Fruit fly (Drosophila melanogaster) whole organism, embryonic: ENCODE results near the gene CG44044.

Experiments
- ATbp ChIP-seq: fragments of 200-800 bp; sonication (Bioruptor generic); optimal IDR thresholded peaks from 2 replicates; lab custom pipeline; 2017; ENCODE audit warnings: missing biosample characterization, mild to moderate bottlenecking, missing genetic modification characterization, missing genetic modification reagents
- CG10321 ChIP-seq: fragments of 200-800 bp; sonication (Bioruptor generic); IDR thresholded peaks from 2 replicates; pipeline ENCODE4 v1.3.6; 2022; ENCODE audit warnings: missing biosample characterization, missing genetic modification characterization
- CG10366 ChIP-seq: fragments of 200-800 bp; sonication (Bioruptor generic); IDR thresholded peaks from 2 replicates; pipeline ENCODE4 v1.3.6; 2022; ENCODE audit warnings: missing biosample characterization, missing genetic modification characterization
- CG10431 ChIP-seq: fragments of 200-800 bp; sonication (Bioruptor generic); optimal IDR thresholded peaks from 3 replicates; lab custom pipeline; 2018; ENCODE audit warnings: missing biosample characterization, mild to moderate bottlenecking, missing genetic modification characterization
- CG10462 ChIP-seq: fragments of 200-800 bp; sonication (Bioruptor generic); optimal IDR thresholded peaks from 2 replicates; lab custom pipeline; 2016; ENCODE audit warnings: missing biosample characterization, missing genetic modification characterization
- CG11085 ChIP-seq: fragments of 200-800 bp; sonication (Bioruptor generic); IDR thresholded peaks from 2 replicates; pipeline ENCODE4 v1.3.6; 2022; ENCODE audit warnings: missing biosample characterization, missing genetic modification characterization
- CG11093 ChIP-seq: fragments of 200-800 bp; sonication (Bioruptor generic); IDR thresholded peaks from 3 replicates; pipeline ENCODE4 v1.3.6; 2022; ENCODE audit warnings: missing biosample characterization, missing genetic modification characterization
- CG12071 ChIP-seq: fragments of 200-800 bp; sonication (Bioruptor generic); optimal IDR thresholded peaks from 3 replicates; lab custom pipeline; 2018; ENCODE audit warnings: missing biosample characterization, mild to moderate bottlenecking, missing genetic modification characterization
- CG15514 ChIP-seq: fragments of 200-800 bp; sonication (Bioruptor generic); optimal IDR thresholded peaks from 3 replicates; lab custom pipeline; 2017; ENCODE audit warnings: missing biosample characterization, missing genetic modification characterization, mild to moderate bottlenecking, moderate library complexity, missing genetic modification reagents
- CG1603 ChIP-seq: fragments of 200-800 bp; sonication (Bioruptor generic); optimal IDR thresholded peaks from 2 replicates; lab custom pipeline; 2019; ENCODE audit warnings: missing biosample characterization, mild to moderate bottlenecking, missing genetic modification characterization, moderate library complexity
- CG16813 ChIP-seq: fragments of 200-800 bp; sonication (Bioruptor generic); IDR thresholded peaks from 3 replicates; pipeline ENCODE4 v1.3.6; 2022; ENCODE audit warnings: missing biosample characterization, missing genetic modification characterization; ENCODE audit not compliant: partially characterized antibody
- CG16863 ChIP-seq: fragments of 200-800 bp; sonication (Bioruptor generic); optimal IDR thresholded peaks from 3 replicates; lab custom pipeline; 2016; ENCODE audit warnings: missing biosample characterization, missing genetic modification characterization
- CG2116 ChIP-seq: fragments of 200-800 bp; sonication (Bioruptor generic); optimal IDR thresholded peaks from 3 replicates; lab custom pipeline; 2018; ENCODE audit warnings: missing biosample characterization, mild to moderate bottlenecking, missing genetic modification characterization
- CG2889 ChIP-seq: fragments of 200-800 bp; sonication (Bioruptor generic); IDR thresholded peaks from 3 replicates; pipeline ENCODE4 v1.3.6; 2022; ENCODE audit warnings: missing biosample characterization, missing genetic modification characterization
- CG3065 ChIP-seq: fragments of 200-800 bp; sonication (Bioruptor generic); optimal IDR thresholded peaks from 2 replicates; lab custom pipeline; 2016; ENCODE audit warnings: missing biosample characterization, missing genetic modification characterization
- CG31388 ChIP-seq: fragments of 200-800 bp; sonication (Bioruptor generic); optimal IDR thresholded peaks from 2 replicates; lab custom pipeline; 2016; ENCODE audit warnings: missing biosample characterization, missing genetic modification characterization
- CG3163 ChIP-seq: fragments of 200-800 bp; sonication (Bioruptor generic); optimal IDR thresholded peaks from 3 replicates; lab custom pipeline; 2016; ENCODE audit warnings: missing biosample characterization, missing genetic modification characterization
- CG4404 ChIP-seq: fragments of 200-800 bp; sonication (Bioruptor generic); IDR thresholded peaks from 2 replicates; pipeline ENCODE4 v1.3.6; 2022; ENCODE audit warnings: missing biosample characterization, missing genetic modification characterization
- CG4730 ChIP-seq: fragments of 200-800 bp; sonication (Bioruptor generic); IDR thresholded peaks from 2 replicates; pipeline ENCODE4 v1.3.6; 2022; ENCODE audit warnings: missing biosample characterization, missing genetic modification characterization
- CG7745 ChIP-seq: fragments of 200-800 bp; sonication (Bioruptor generic); optimal IDR thresholded peaks from 2 replicates; lab custom pipeline; 2018; ENCODE audit warnings: missing biosample characterization, mild to moderate bottlenecking, missing genetic modification characterization, moderate library complexity
- CG8388 ChIP-seq: fragments of 200-800 bp; sonication (Bioruptor generic); optimal IDR thresholded peaks from 2 replicates; lab custom pipeline; 2019; ENCODE audit warnings: missing biosample characterization, mild to moderate bottlenecking, missing genetic modification characterization, moderate library complexity
- CG9215 ChIP-seq: fragments of 200-800 bp; sonication (Bioruptor generic); IDR thresholded peaks from 2 replicates; pipeline ENCODE4 v1.3.6; 2022; ENCODE audit warnings: missing biosample characterization, missing genetic modification characterization
- Fer1 ChIP-seq: fragments of 200-800 bp; sonication (Bioruptor generic); optimal IDR thresholded peaks from 2 replicates; lab custom pipeline; 2017; ENCODE audit warnings: missing biosample characterization, mild to moderate bottlenecking, missing genetic modification characterization
- H15 ChIP-seq: fragments of 200-800 bp; sonication (Bioruptor generic); IDR thresholded peaks from 3 replicates; pipeline ENCODE4 v1.3.6; 2022; ENCODE audit warnings: missing biosample characterization, missing genetic modification characterization
- Hr51 ChIP-seq, 2 experiments: fragments of 200-800 bp; sonication (Bioruptor generic); optimal IDR thresholded peaks; 2 replicates in 1 of 2; 3 replicates in 1 of 2; lab custom pipeline; 2016 to 2018; ENCODE audit warnings: missing biosample characterization in 2 of 2, missing genetic modification characterization in 2 of 2, mild to moderate bottlenecking in 1 of 2, moderate library complexity in 1 of 2
- Med ChIP-seq: fragments of 200-800 bp; sonication (Bioruptor generic); peaks from one replicate; lab custom pipeline; 2016; ENCODE audit warnings: missing biosample characterization, missing genetic modification characterization, mild to moderate bottlenecking, inconsistent platforms, moderate library complexity
- Nf-YB ChIP-seq: fragments of 200-800 bp; sonication (Bioruptor generic); optimal IDR thresholded peaks from 3 replicates; lab custom pipeline; 2019; ENCODE audit warnings: missing biosample characterization, mild to moderate bottlenecking, missing genetic modification characterization, moderate library complexity
- Poxn ChIP-seq: fragments of 200-800 bp; sonication (Bioruptor generic); IDR thresholded peaks from 2 replicates; pipeline ENCODE4 v1.3.6; 2022; ENCODE audit warnings: missing biosample characterization, missing genetic modification characterization
- Sin3A ChIP-seq: fragments of >200 bp; optimal IDR thresholded peaks from 2 replicates; lab custom pipeline; 2018
- Sry-δ ChIP-seq: fragments of 200-800 bp; sonication (Bioruptor generic); optimal IDR thresholded peaks from 2 replicates; lab custom pipeline; 2016; ENCODE audit warnings: missing biosample characterization, missing genetic modification characterization
- Vsx1 ChIP-seq: fragments of 200-800 bp; sonication (Bioruptor generic); optimal IDR thresholded peaks from 2 replicates; lab custom pipeline; 2017; ENCODE audit warnings: missing biosample characterization, mild to moderate bottlenecking, missing genetic modification characterization, missing genetic modification reagents
- Xrp1 ChIP-seq: fragments of 200-800 bp; sonication (Bioruptor generic); IDR thresholded peaks from 2 replicates; pipeline ENCODE4 v1.3.6; 2022; ENCODE audit warnings: missing biosample characterization, missing genetic modification characterization
- crol ChIP-seq: fragments of 200-800 bp; sonication (Bioruptor generic); IDR thresholded peaks from 2 replicates; pipeline ENCODE4 v1.3.6; 2022; ENCODE audit warnings: missing biosample characterization, missing genetic modification characterization
- cwo ChIP-seq: fragments of 200-800 bp; sonication (Bioruptor generic); optimal IDR thresholded peaks from 3 replicates; lab custom pipeline; 2017; ENCODE audit warnings: missing biosample characterization, missing genetic modification characterization, mild to moderate bottlenecking, moderate library complexity, missing genetic modification reagents
- grn ChIP-seq: fragments of 200-800 bp; sonication (Bioruptor generic); optimal IDR thresholded peaks from 3 replicates; lab custom pipeline; 2017; ENCODE audit warnings: missing biosample characterization, missing genetic modification characterization
- h ChIP-seq: fragments of >200 bp; optimal IDR thresholded peaks from 2 replicates; lab custom pipeline; 2017
- hth ChIP-seq: fragments of >200 bp; optimal IDR thresholded peaks from 2 replicates; lab custom pipeline; 2017; ENCODE audit warnings: inconsistent platforms
- insv ChIP-seq, 2 experiments: fragments of 200-800 bp; sonication (Bioruptor generic); optimal IDR thresholded peaks; 3 replicates each; lab custom pipeline; 2016 to 2018; ENCODE audit warnings: missing biosample characterization in 2 of 2, missing genetic modification characterization in 2 of 2
- jumu ChIP-seq: fragments of 200-800 bp; sonication (Bioruptor generic); optimal IDR thresholded peaks from 3 replicates; lab custom pipeline; 2016; ENCODE audit warnings: missing biosample characterization, missing genetic modification characterization
- mam ChIP-seq: fragments of 200-800 bp; sonication (Bioruptor generic); optimal IDR thresholded peaks from 3 replicates; lab custom pipeline; 2016; ENCODE audit warnings: missing biosample characterization, missing genetic modification characterization
- mld ChIP-seq: fragments of 200-800 bp; sonication (Bioruptor generic); IDR thresholded peaks from 3 replicates; pipeline ENCODE4 v1.3.6; 2022; ENCODE audit warnings: missing biosample characterization, missing genetic modification characterization; ENCODE audit not compliant: partially characterized antibody
- nerfin-1 ChIP-seq: fragments of 200-800 bp; sonication (Bioruptor generic); optimal IDR thresholded peaks from 3 replicates; lab custom pipeline; 2019; ENCODE audit warnings: missing biosample characterization, mild to moderate bottlenecking, missing genetic modification characterization, moderate library complexity
- pros ChIP-seq: fragments of 200-800 bp; sonication (Bioruptor generic); optimal IDR thresholded peaks from 3 replicates; lab custom pipeline; 2019; ENCODE audit warnings: missing biosample characterization, mild to moderate bottlenecking, missing genetic modification characterization, moderate library complexity
- slbo ChIP-seq: fragments of 200-800 bp; sonication (Bioruptor generic); IDR thresholded peaks from 2 replicates; pipeline ENCODE4 v1.3.6; 2022; ENCODE audit warnings: missing biosample characterization, missing genetic modification characterization
- slp2 ChIP-seq: fragments of 200-800 bp; sonication (Bioruptor generic); optimal IDR thresholded peaks from 2 replicates; lab custom pipeline; 2016; ENCODE audit warnings: missing biosample characterization, missing genetic modification characterization
- sob ChIP-seq: fragments of 200-800 bp; sonication (Bioruptor generic); IDR thresholded peaks from 2 replicates; pipeline ENCODE4 v1.3.6; 2022; ENCODE audit warnings: missing biosample characterization, missing genetic modification characterization
- trem ChIP-seq: fragments of 200-800 bp; optimal IDR thresholded peaks from 3 replicates; lab custom pipeline; 2019; ENCODE audit warnings: missing biosample characterization, mild to moderate bottlenecking, missing genetic modification characterization, moderate library complexity
- trh ChIP-seq: fragments of 200-800 bp; sonication (Bioruptor generic); optimal IDR thresholded peaks from 2 replicates; lab custom pipeline; 2016; ENCODE audit warnings: missing biosample characterization, missing genetic modification characterization
- unpg ChIP-seq: fragments of 200-800 bp; sonication (Bioruptor generic); optimal IDR thresholded peaks from 3 replicates; lab custom pipeline; 2018; ENCODE audit warnings: missing biosample characterization, mild to moderate bottlenecking, missing genetic modification characterization, moderate library complexity
- wek ChIP-seq: fragments of 200-800 bp; sonication (Bioruptor generic); optimal IDR thresholded peaks from 3 replicates; lab custom pipeline; 2018; ENCODE audit warnings: missing biosample characterization, mild to moderate bottlenecking, missing genetic modification characterization, moderate library complexity
- wor ChIP-seq: fragments of 200-800 bp; sonication (Bioruptor generic); IDR thresholded peaks from 2 replicates; pipeline ENCODE4 v1.3.6; 2022; ENCODE audit warnings: missing biosample characterization, missing genetic modification characterization

The CG44044 gene

dm6 chr3R:16355393-16355943 is 33.8 kb downstream of the CG44044 start (continued):
- TF ChIP-seq CG16863 (GFP tag; lab: Kevin White, UChicago): no peak
- no peak for TF ChIP-seq CG10321
- TF ChIP-seq insv (GFP tag; optimal IDR thresholded peaks at IDR 0.05; lab: Kevin White, UChicago): no peak
- TF ChIP-seq slbo (GFP tag; lab: Robert Waterston, UW): peak; percentile 83
- TF ChIP-seq CG9215 (GFP tag; lab: Robert Waterston, UW): peak; percentile 45; the same call in 1 of the 2 replicates
- no peak for TF ChIP-seq CG10431 (GFP tag; lab: Kevin White, UChicago)
- TF ChIP-seq mld (GFP tag; lab: Robert Waterston, UW): no peak
- TF ChIP-seq CG12071 (GFP tag; lab: Kevin White, UChicago): peak; percentile 47
- peak; percentile 51 for TF ChIP-seq Fer1 (GFP tag; lab: Kevin White, UChicago)
- no peak for TF ChIP-seq H15
- TF ChIP-seq unpg (GFP tag; lab: Kevin White, UChicago): peak; percentile 6
- no peak for TF ChIP-seq crol (GFP tag; lab: Robert Waterston, UW)
- no peak for TF ChIP-seq hth
- no peak for TF ChIP-seq CG3065 (GFP tag; lab: Kevin White, UChicago)
- no peak for TF ChIP-seq CG16813
- 0 out of 2 replicates have a peak, but pooled peaks have one; percentile 21 for TF ChIP-seq Xrp1 (GFP tag; lab: Robert Waterston, UW)
- TF ChIP-seq jumu (GFP tag; lab: Kevin White, UChicago): peak; percentile 33
- TF ChIP-seq CG8388: no peak
- TF ChIP-seq CG31388 (GFP tag; lab: Kevin White, UChicago): no peak
- TF ChIP-seq wek (GFP tag; lab: Kevin White, UChicago): no peak
- TF ChIP-seq pros: no peak

dm6 chr3R:16356215-16356862 is 34.7 kb downstream of the CG44044 start:
- TF ChIP-seq h (lab: Kevin White, UChicago) (no peak), nerfin-1 (tag; lab: Kevin White, UChicago) (no peak), CG3163 (GFP tag; lab: Kevin White, UChicago) (no peak), CG15514 (GFP tag; lab: Kevin White, UChicago) (no peak), CG7745 (tag; lab: Kevin White, UChicago) (no peak), CG10462 (GFP tag; lab: Kevin White, UChicago) (no peak), CG4404 (no peak), ATbp (no peak), CG2889 (GFP tag; lab: Robert Waterston, UW) (no peak), Nf-YB (GFP tag; lab: Kevin White, UChicago) (no peak), CG4730 (GFP tag; lab: Robert Waterston, UW) (no peak), wor (GFP tag; lab: Robert Waterston, UW) (no peak), Med (GFP tag; lab: Kevin White, UChicago) (peak; percentile 35), CG1603 (no peak), Sin3A (lab: Kevin White, UChicago) (no peak), slp2 (GFP tag; lab: Kevin White, UChicago) (no peak), Hr51 (GFP tag; optimal IDR thresholded peaks at IDR 0.05; lab: Kevin White, UChicago) (no peak), trh (GFP tag; lab: Kevin White, UChicago) (no peak), Poxn (GFP tag; lab: Robert Waterston, UW) (no peak), CG11085 (GFP tag; lab: Robert Waterston, UW) (no peak), CG2116 (GFP tag; lab: Kevin White, UChicago) (no peak), Xrp1 (GFP tag; lab: Robert Waterston, UW) (no peak), grn (GFP tag; lab: Kevin White, UChicago) (peak; percentile 11), CG10366 (GFP tag; lab: Robert Waterston, UW) (no peak), CG11093 (GFP tag; lab: Robert Waterston, UW) (no peak), Sry-δ (GFP tag; lab: Kevin White, UChicago) (no peak), mam (GFP tag; lab: Kevin White, UChicago) (no peak), Vsx1 (GFP tag; lab: Kevin White, UChicago) (peak; percentile 32), cwo (no peak), trem (tag; lab: Kevin White, UChicago) (no peak), sob (GFP tag; lab: Robert Waterston, UW) (no peak)
